Fruit fly (Drosophila melanogaster) whole organism, embryonic: ENCODE data around the gene tws.

Experiments
- ATbp ChIP-seq: fragments of 200-800 bp; sonication (Bioruptor generic); optimal IDR thresholded peaks from 2 replicates; lab custom pipeline; 2017; ENCODE audit warnings: missing biosample characterization, mild to moderate bottlenecking, missing genetic modification characterization, missing genetic modification reagents
- Atf6 ChIP-seq: fragments of 200-800 bp; sonication (Bioruptor generic); IDR thresholded peaks from 2 replicates; pipeline ENCODE4 v1.3.6; 2022; ENCODE audit warnings: missing biosample characterization, missing genetic modification characterization
- B-H2 ChIP-seq: fragments of 200-800 bp; sonication (Bioruptor generic); optimal IDR thresholded peaks from 2 replicates; lab custom pipeline; 2018; ENCODE audit warnings: missing biosample characterization, mild to moderate bottlenecking, missing genetic modification characterization
- BEAF-32 ChIP-seq: fragments of 200-800 bp; sonication (Bioruptor generic); optimal IDR thresholded peaks from 3 replicates; lab custom pipeline; 2017; ENCODE audit warnings: missing biosample characterization, missing genetic modification characterization, mild to moderate bottlenecking, moderate library complexity, missing genetic modification reagents
- CG10274 ChIP-seq: fragments of 200-800 bp; sonication (Bioruptor generic); optimal IDR thresholded peaks from 3 replicates; lab custom pipeline; 2017; ENCODE audit warnings: missing biosample characterization, mild to moderate bottlenecking, missing genetic modification characterization
- CG10979 ChIP-seq: fragments of 200-800 bp; sonication (Bioruptor generic); optimal IDR thresholded peaks from 2 replicates; lab custom pipeline; 2018; ENCODE audit warnings: missing biosample characterization, mild to moderate bottlenecking, missing genetic modification characterization, moderate library complexity
- CG13624 ChIP-seq: fragments of 200-800 bp; sonication (Bioruptor generic); optimal IDR thresholded peaks from 2 replicates; lab custom pipeline; 2016; ENCODE audit warnings: missing biosample characterization, missing genetic modification characterization
- CG17361 ChIP-seq: fragments of 200-800 bp; sonication (Bioruptor generic); IDR thresholded peaks from 3 replicates; pipeline ENCODE4 v1.3.6; 2022; ENCODE audit warnings: missing biosample characterization, missing genetic modification characterization
- CG17912 ChIP-seq: fragments of 200-800 bp; sonication (Bioruptor generic); optimal IDR thresholded peaks from 2 replicates; lab custom pipeline; 2018; ENCODE audit warnings: missing biosample characterization, mild to moderate bottlenecking, missing genetic modification characterization
- CG3065 ChIP-seq: fragments of 200-800 bp; sonication (Bioruptor generic); optimal IDR thresholded peaks from 2 replicates; lab custom pipeline; 2016; ENCODE audit warnings: missing biosample characterization, missing genetic modification characterization
- CG31224 ChIP-seq: fragments of 200-800 bp; sonication (Bioruptor generic); IDR thresholded peaks from 2 replicates; pipeline ENCODE4 v1.3.6; 2022; ENCODE audit warnings: missing biosample characterization, missing genetic modification characterization
- CG32532 ChIP-seq: fragments of 200-800 bp; sonication (Bioruptor generic); IDR thresholded peaks from 2 replicates; pipeline ENCODE4 v1.3.6; 2022; ENCODE audit warnings: missing biosample characterization, missing genetic modification characterization
- CG3407 ChIP-seq: fragments of 200-800 bp; sonication (Bioruptor generic); optimal IDR thresholded peaks from 2 replicates; lab custom pipeline; 2018; ENCODE audit warnings: missing biosample characterization, mild to moderate bottlenecking, missing genetic modification characterization
- CG42726 ChIP-seq: fragments of 200-800 bp; sonication (Bioruptor generic); IDR thresholded peaks from 2 replicates; pipeline ENCODE4 v1.3.6; 2022; ENCODE audit warnings: missing biosample characterization, missing genetic modification characterization; ENCODE audit not compliant: partially characterized antibody
- CG4328 ChIP-seq: fragments of 200-800 bp; sonication (Bioruptor generic); optimal IDR thresholded peaks from 3 replicates; lab custom pipeline; 2017; ENCODE audit warnings: missing biosample characterization, missing genetic modification reagents, missing genetic modification characterization
- CG7357 ChIP-seq: fragments of 200-800 bp; sonication (Bioruptor generic); IDR thresholded peaks from 3 replicates; pipeline ENCODE4 v1.3.6; 2022; ENCODE audit warnings: missing biosample characterization, missing genetic modification characterization
- CG7372 ChIP-seq: fragments of 200-800 bp; sonication (Bioruptor generic); IDR thresholded peaks from 2 replicates; pipeline ENCODE4 v1.3.6; 2022; ENCODE audit warnings: missing biosample characterization, missing genetic modification characterization
- CG8478 ChIP-seq: fragments of >200 bp; optimal IDR thresholded peaks from 2 replicates; lab custom pipeline; 2018
- CG8944 ChIP-seq: fragments of 200-800 bp; sonication (Bioruptor generic); optimal IDR thresholded peaks from 3 replicates; lab custom pipeline; 2016; ENCODE audit warnings: missing biosample characterization, missing genetic modification characterization
- CoRest ChIP-seq: fragments of 200-800 bp; sonication (Bioruptor generic); optimal IDR thresholded peaks from 3 replicates; lab custom pipeline; 2018; ENCODE audit warnings: missing biosample characterization, mild to moderate bottlenecking, missing genetic modification characterization, moderate library complexity
- CrebB ChIP-seq: fragments of 200-800 bp; sonication (Bioruptor generic); optimal IDR thresholded peaks from 3 replicates; lab custom pipeline; 2018; ENCODE audit warnings: missing biosample characterization, mild to moderate bottlenecking, missing genetic modification characterization
- Dad ChIP-seq: fragments of 200-800 bp; sonication (Bioruptor generic); optimal IDR thresholded peaks from 3 replicates; lab custom pipeline; 2016; ENCODE audit warnings: missing biosample characterization, missing genetic modification characterization
- Dfd ChIP-seq, 2 experiments: fragments of >200 bp; optimal IDR thresholded peaks; 2 replicates each; lab custom pipeline; 2017; ENCODE audit warnings: missing biosample characterization in 2 of 2, missing genetic modification characterization in 2 of 2
- Ets65A ChIP-seq: fragments of 200-800 bp; sonication (Bioruptor generic); peaks from one replicate; lab custom pipeline; 2016; ENCODE audit warnings: missing biosample characterization, missing genetic modification characterization
- Fer1 ChIP-seq: fragments of 200-800 bp; sonication (Bioruptor generic); optimal IDR thresholded peaks from 2 replicates; lab custom pipeline; 2017; ENCODE audit warnings: missing biosample characterization, mild to moderate bottlenecking, missing genetic modification characterization
- Fer3 ChIP-seq: fragments of 200-800 bp; sonication (Bioruptor generic); optimal IDR thresholded peaks from 2 replicates; lab custom pipeline; 2018; ENCODE audit warnings: missing biosample characterization, mild to moderate bottlenecking, missing genetic modification characterization, moderate library complexity
- HHEX ChIP-seq: fragments of 200-800 bp; sonication (Bioruptor generic); optimal IDR thresholded peaks from 3 replicates; lab custom pipeline; 2017; ENCODE audit warnings: missing biosample characterization, mild to moderate bottlenecking, missing genetic modification characterization, missing genetic modification reagents
- Hey ChIP-seq: fragments of 200-800 bp; sonication (Bioruptor generic); optimal IDR thresholded peaks from 3 replicates; lab custom pipeline; 2018; ENCODE audit warnings: missing biosample characterization, mild to moderate bottlenecking, missing genetic modification characterization
- Hmx ChIP-seq: fragments of 200-800 bp; sonication (Bioruptor generic); optimal IDR thresholded peaks from 2 replicates; lab custom pipeline; 2016; ENCODE audit warnings: missing biosample characterization, missing genetic modification characterization
- MBD-R2 ChIP-seq: fragments of 200-800 bp; sonication (Bioruptor generic); IDR thresholded peaks from 2 replicates; pipeline ENCODE4 v1.3.6; 2022; ENCODE audit warnings: missing biosample characterization, missing genetic modification characterization
- NC2β ChIP-seq: fragments of 200-800 bp; sonication (Bioruptor generic); optimal IDR thresholded peaks from 2 replicates; lab custom pipeline; 2016; ENCODE audit warnings: missing biosample characterization, missing genetic modification characterization
- NFAT ChIP-seq: fragments of 200-800 bp; sonication (Bioruptor generic); IDR thresholded peaks from 2 replicates; pipeline ENCODE4 v1.3.6; 2022; ENCODE audit warnings: missing biosample characterization, missing genetic modification characterization
- NfI ChIP-seq: fragments of 200-800 bp; sonication (Bioruptor generic); optimal IDR thresholded peaks from 3 replicates; lab custom pipeline; 2018; ENCODE audit warnings: missing biosample characterization, mild to moderate bottlenecking, missing genetic modification characterization, moderate library complexity
- Ravus ChIP-seq: fragments of 200-800 bp; sonication (Bioruptor generic); IDR thresholded peaks from 2 replicates; pipeline ENCODE4 v1.3.6; 2022; ENCODE audit warnings: missing biosample characterization, missing genetic modification characterization
- Scr ChIP-seq: fragments of 200-800 bp; sonication (Bioruptor generic); IDR thresholded peaks from 2 replicates; pipeline ENCODE4 v1.3.6; 2022; ENCODE audit warnings: missing biosample characterization, missing genetic modification characterization; ENCODE audit not compliant: partially characterized antibody
- Tbp ChIP-seq: fragments of >200 bp; optimal IDR thresholded peaks from 2 replicates; lab custom pipeline; 2018; ENCODE audit warnings: missing biosample characterization, missing genetic modification characterization
- ase ChIP-seq: fragments of 200-800 bp; sonication (Bioruptor generic); IDR thresholded peaks from 3 replicates; pipeline ENCODE4 v1.3.6; 2022; ENCODE audit warnings: missing biosample characterization, missing genetic modification characterization
- cad ChIP-seq: fragments of >200 bp; optimal IDR thresholded peaks from 2 replicates; lab custom pipeline; 2017; ENCODE audit warnings: missing biosample characterization, missing genetic modification characterization
- cas ChIP-seq: fragments of 200-800 bp; sonication (Bioruptor generic); IDR thresholded peaks from 2 replicates; pipeline ENCODE4 v1.3.6; 2022; ENCODE audit warnings: missing biosample characterization, missing genetic modification characterization
- chn ChIP-seq: fragments of 200-800 bp; sonication (Bioruptor generic); optimal IDR thresholded peaks from 2 replicates; lab custom pipeline; 2016; ENCODE audit warnings: missing biosample characterization, missing genetic modification characterization
- dati ChIP-seq: fragments of 200-800 bp; sonication (Bioruptor generic); IDR thresholded peaks from 2 replicates; pipeline ENCODE4 v1.3.6; 2022; ENCODE audit warnings: missing biosample characterization, missing genetic modification characterization
- dysf ChIP-seq: fragments of 200-800 bp; sonication (Bioruptor generic); IDR thresholded peaks from 3 replicates; pipeline ENCODE4 v1.3.6; 2022; ENCODE audit warnings: missing biosample characterization, missing genetic modification characterization
- en ChIP-seq: fragments of 200-800 bp; sonication (Bioruptor generic); optimal IDR thresholded peaks from 2 replicates; lab custom pipeline; 2016; ENCODE audit warnings: missing biosample characterization, missing genetic modification characterization
- hth ChIP-seq: fragments of >200 bp; optimal IDR thresholded peaks from 2 replicates; lab custom pipeline; 2017; ENCODE audit warnings: inconsistent platforms
- lbe ChIP-seq: fragments of 200-800 bp; sonication (Bioruptor generic); optimal IDR thresholded peaks from 2 replicates; lab custom pipeline; 2016; ENCODE audit warnings: missing biosample characterization, mild to moderate bottlenecking, missing genetic modification characterization
- pum ChIP-seq: fragments of 200-800 bp; sonication (Bioruptor generic); optimal IDR thresholded peaks from 2 replicates; lab custom pipeline; 2016; ENCODE audit warnings: missing biosample characterization, missing genetic modification characterization
- pzg ChIP-seq: fragments of 200-800 bp; sonication (Bioruptor generic); optimal IDR thresholded peaks from 3 replicates; lab custom pipeline; 2018; ENCODE audit warnings: missing biosample characterization, mild to moderate bottlenecking, missing genetic modification characterization, moderate library complexity
- ro ChIP-seq: fragments of 200-800 bp; sonication (Bioruptor generic); IDR thresholded peaks from 2 replicates; pipeline ENCODE4 v1.3.6; 2022; ENCODE audit warnings: missing biosample characterization, missing genetic modification characterization
- scrt ChIP-seq: fragments of 200-800 bp; sonication (Bioruptor generic); optimal IDR thresholded peaks from 2 replicates; lab custom pipeline; 2018; ENCODE audit warnings: missing biosample characterization, mild to moderate bottlenecking, missing genetic modification characterization, moderate library complexity
- sqz ChIP-seq: fragments of 200-800 bp; sonication (Bioruptor generic); optimal IDR thresholded peaks from 3 replicates; lab custom pipeline; 2018; ENCODE audit warnings: missing biosample characterization, mild to moderate bottlenecking, missing genetic modification characterization
- sug ChIP-seq: fragments of 200-800 bp; optimal IDR thresholded peaks from 2 replicates; lab custom pipeline; 2019; ENCODE audit warnings: missing biosample characterization, mild to moderate bottlenecking, missing genetic modification characterization, moderate library complexity
- vvl ChIP-seq: fragments of 200-800 bp; sonication (Bioruptor generic); IDR thresholded peaks from 2 replicates; pipeline ENCODE4 v1.3.6; 2022; ENCODE audit warnings: missing biosample characterization, missing genetic modification characterization

The tws gene

DNA sequence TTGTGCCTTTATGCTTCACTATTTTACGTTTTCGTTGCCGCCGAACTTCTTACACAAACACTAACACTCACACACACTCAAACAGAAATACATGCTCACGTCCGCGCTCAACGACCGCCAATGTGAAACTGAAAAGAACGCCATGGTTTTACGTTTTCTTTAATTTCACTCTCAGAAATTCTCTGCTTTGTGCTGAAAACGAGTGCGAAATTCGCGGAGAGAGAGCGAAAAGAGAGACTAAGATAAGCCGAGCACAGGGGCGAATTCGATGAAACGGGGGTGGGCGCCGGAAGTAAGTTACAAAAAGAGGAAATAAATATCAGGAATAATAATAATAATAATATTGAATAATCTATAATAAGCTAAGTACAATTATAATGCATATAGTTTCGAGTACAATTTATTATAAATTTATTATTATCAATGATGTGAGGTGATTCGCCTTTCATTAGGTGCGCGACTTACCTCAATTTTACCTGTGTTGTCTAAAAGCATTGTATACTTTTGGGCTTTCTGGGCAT lies 30.8 kb upstream of the tws start, which contains the start of gene Best1 (continued):
- TF ChIP-seq ATbp (GFP tag; lab: Kevin White, UChicago) (peak; percentile 92), Hey (tag; lab: Kevin White, UChicago) (peak; percentile 27), hth (lab: Kevin White, UChicago) (no peak), pum (peak; percentile 59), HHEX (GFP tag; lab: Kevin White, UChicago) (peak; percentile 91), CG7357 (GFP tag; lab: Robert Waterston, UW) (peak; percentile 79), en (GFP tag; lab: Kevin White, UChicago) (peak; percentile 27), B-H2 (peak; percentile 93), pzg (GFP tag; lab: Kevin White, UChicago) (peak; percentile 16), ro (GFP tag; lab: Robert Waterston, UW) (peak; percentile 69; the same call in 1 of the 2 replicates), CG31224 (GFP tag; lab: Robert Waterston, UW) (peak; percentile 87), vvl (peak; percentile 96), dati (no peak), NfI (GFP tag; lab: Kevin White, UChicago) (peak; percentile 94), CG32532 (GFP tag; lab: Robert Waterston, UW) (peak; percentile 98), lbe (GFP tag; lab: Kevin White, UChicago) (peak; percentile 87), CoRest (tag; lab: Kevin White, UChicago) (peak; percentile 94), CG3065 (GFP tag; lab: Kevin White, UChicago) (peak; percentile 49), NC2β (no peak), CG10274 (peak; percentile 74), Ravus (GFP tag; lab: Robert Waterston, UW) (peak; percentile 58), CG13624 (GFP tag; lab: Kevin White, UChicago) (peak; percentile 43), Fer3 (tag; lab: Kevin White, UChicago) (peak; percentile 93), sqz (GFP tag; lab: Kevin White, UChicago) (peak; percentile 70), cas (GFP tag; lab: Robert Waterston, UW) (peak; percentile 89), Hmx (no peak), ase (GFP tag; lab: Robert Waterston, UW) (peak; percentile 81), CG3407 (GFP tag; lab: Kevin White, UChicago) (peak; percentile 84), CG7372 (GFP tag; lab: Robert Waterston, UW) (peak; percentile 81), Tbp (no peak), BEAF-32 (GFP tag; lab: Kevin White, UChicago) (no peak), dysf (GFP tag; lab: Robert Waterston, UW) (peak; percentile 95), CG42726 (GFP tag; lab: Robert Waterston, UW) (no peak; the same call in none of the 2 replicates), chn (GFP tag; lab: Kevin White, UChicago) (peak; percentile 54), cad (no peak), CG8478 (lab: Kevin White, UChicago) (no peak), CG17361 (GFP tag; lab: Robert Waterston, UW) (peak; percentile 92), Dad (GFP tag; lab: Kevin White, UChicago) (peak; percentile 63), Ets65A (GFP tag; lab: Kevin White, UChicago) (peak; percentile 86), MBD-R2 (peak; percentile 85), Atf6 (GFP tag; lab: Robert Waterston, UW) (peak; percentile 94), Dfd (GFP tag; optimal IDR thresholded peaks at IDR 0.05; lab: Kevin White, UChicago) (no peak), CG10979 (tag; lab: Kevin White, UChicago) (peak; percentile 92), scrt (GFP tag; lab: Kevin White, UChicago) (peak; percentile 87), Scr (GFP tag; lab: Robert Waterston, UW) (peak; percentile 47), CG17912 (GFP tag; lab: Kevin White, UChicago) (peak; percentile 30), CrebB (tag; lab: Kevin White, UChicago) (peak; percentile 88), CG4328 (GFP tag; lab: Kevin White, UChicago) (peak; percentile 79), sug (tag; lab: Kevin White, UChicago) (peak; percentile 89), NFAT (GFP tag; lab: Robert Waterston, UW) (peak; percentile 97), CG8944 (GFP tag; lab: Kevin White, UChicago) (peak; percentile 65), Fer1 (GFP tag; lab: Kevin White, UChicago) (peak; percentile 93)
